Worm (Caenorhabditis elegans) whole organism, early embryonic: ENCODE results near the gene C17E7.4.

Experiments used
- B0310.2 ChIP-seq: sonication (generic microtip); optimal IDR thresholded peaks from 2 replicates; lab custom pipeline; 2016; ENCODE audit warnings: mild to moderate bottlenecking, missing genetic modification characterization, missing compliant biosample characterization
- F13C5.2 ChIP-seq: sonication (generic microtip); optimal IDR thresholded peaks from 2 replicates; lab custom pipeline; 2017; ENCODE audit warnings: mild to moderate bottlenecking, missing genetic modification characterization, inconsistent platforms, missing compliant biosample characterization
- aly-1 ChIP-seq: sonication (generic microtip); optimal IDR thresholded peaks from 2 replicates; lab custom pipeline; 2016; ENCODE audit warnings: missing genetic modification characterization, missing compliant biosample characterization
- ama-1 ChIP-seq: fragments of 150-350 bp; optimal IDR thresholded peaks from 2 replicates; lab custom pipeline; 2014
- ets-7 ChIP-seq: sonication (generic microtip); optimal IDR thresholded peaks from 2 replicates; lab custom pipeline; 2016; ENCODE audit warnings: missing genotype, missing genetic modification characterization, missing compliant biosample characterization
- flt-1 ChIP-seq: fragments of 200-800 bp; sonication (Bioruptor generic); IDR thresholded peaks from 2 replicates; pipeline ENCODE4 v1.3.6; 2022; ENCODE audit warnings: missing genetic modification characterization, missing compliant biosample characterization
- hmbx-1 ChIP-seq: sonication (generic microtip); optimal IDR thresholded peaks from 2 replicates; lab custom pipeline; 2016; ENCODE audit warnings: mild to moderate bottlenecking, missing genetic modification characterization, missing compliant biosample characterization
- hmg-4 ChIP-seq: fragments of 200-800 bp; sonication (Bioruptor generic); optimal IDR thresholded peaks from 2 replicates; lab custom pipeline; 2018; ENCODE audit warnings: mild to moderate bottlenecking, missing genetic modification characterization, missing compliant biosample characterization
- hnd-1 ChIP-seq: sonication (generic microtip); optimal IDR thresholded peaks from 2 replicates; lab custom pipeline; 2016; ENCODE audit warnings: missing genetic modification characterization, missing compliant biosample characterization
- pes-1 ChIP-seq: fragments of 200-800 bp; sonication (Bioruptor generic); IDR thresholded peaks from 2 replicates; pipeline ENCODE4 v1.3.6; 2022; ENCODE audit warnings: missing genetic modification reagents, missing genetic modification characterization, missing compliant biosample characterization
- scrt-1 ChIP-seq: fragments of 200-800 bp; sonication (Bioruptor generic); IDR thresholded peaks from 2 replicates; pipeline ENCODE4 v1.3.6; 2022; ENCODE audit warnings: missing genetic modification characterization, missing compliant biosample characterization
- sea-1 ChIP-seq: fragments of 200-800 bp; sonication (Bioruptor generic); conservative IDR thresholded peaks from 2 replicates; pipeline ENCODE4 v1.3.6; 2022; ENCODE audit warnings: missing genetic modification characterization, missing compliant biosample characterization
- tbx-37 ChIP-seq: fragments of 200-800 bp; sonication (Bioruptor generic); conservative IDR thresholded peaks from 2 replicates; pipeline ENCODE4 v1.3.6; 2022; ENCODE audit warnings: missing genetic modification reagents, missing genetic modification characterization, missing compliant biosample characterization
- tra-4 ChIP-seq: sonication (generic microtip); optimal IDR thresholded peaks from 2 replicates; lab custom pipeline; 2017; ENCODE audit warnings: missing genetic modification characterization, missing compliant biosample characterization

DNA sequence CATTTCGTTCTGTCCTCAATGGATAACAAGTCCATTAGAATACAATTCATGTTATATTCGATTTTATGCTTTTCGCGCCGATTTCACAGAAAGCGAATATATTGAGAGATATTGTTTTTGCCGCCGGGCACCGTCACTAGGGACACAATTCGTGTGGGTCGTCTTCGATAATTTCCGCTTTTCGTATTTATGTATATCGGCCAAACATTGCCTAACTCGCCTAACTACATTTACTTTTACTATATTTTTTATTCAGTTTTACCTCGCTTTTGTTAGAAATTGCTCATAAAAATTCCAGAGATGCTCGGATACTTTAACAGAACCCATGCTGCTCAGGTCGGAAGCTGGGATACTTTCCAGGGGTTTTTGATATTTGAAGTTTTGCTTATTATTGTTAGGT lies 2.0 kb downstream of the C17E7.4 start, which contains the start of gene sre-9:
- TF ChIP-seq tra-4 (no peak), pes-1 (GFP tag; lab: Robert Waterston, UW) (no peak), ama-1 (no peak), flt-1 (GFP tag; lab: Robert Waterston, UW) (no peak), F13C5.2 (tag; lab: Kevin White, UChicago) (no peak), tbx-37 (GFP tag; lab: Robert Waterston, UW) (no peak), ets-7 (tag; lab: Kevin White, UChicago) (no peak), hmbx-1 (tag; lab: Kevin White, UChicago) (no peak), hmg-4 (no peak), B0310.2 (tag; lab: Kevin White, UChicago) (no peak), hnd-1 (tag; lab: Kevin White, UChicago) (no peak), sea-1 (GFP tag; lab: Robert Waterston, UW) (no peak), aly-1 (tag; lab: Kevin White, UChicago) (no peak), scrt-1 (no peak)
